Fruit fly (Drosophila melanogaster) whole organism, embryonic: ENCODE data around the gene CG4586.
A peak's percentile ranks its signal among the peaks of the same experiment; 100 is the strongest.

Experiments
- Asciz ChIP-seq: fragments of 200-800 bp; sonication (Bioruptor generic); optimal IDR thresholded peaks from 2 replicates; lab custom pipeline; 2017; ENCODE audit warnings: missing biosample characterization, mild to moderate bottlenecking, missing genetic modification characterization, missing genetic modification reagents
- CG10147 ChIP-seq: fragments of 200-800 bp; sonication (Bioruptor generic); optimal IDR thresholded peaks from 2 replicates; lab custom pipeline; 2019; ENCODE audit warnings: missing biosample characterization, mild to moderate bottlenecking, missing genetic modification characterization, moderate library complexity
- CG10209 ChIP-seq: fragments of 200-800 bp; sonication (Bioruptor generic); optimal IDR thresholded peaks from 3 replicates; lab custom pipeline; 2017; ENCODE audit warnings: missing biosample characterization, mild to moderate bottlenecking, missing genetic modification characterization, missing genetic modification reagents
- CG10543 ChIP-seq: fragments of 200-800 bp; sonication (Bioruptor generic); optimal IDR thresholded peaks from 3 replicates; lab custom pipeline; 2017; ENCODE audit warnings: missing biosample characterization, mild to moderate bottlenecking, missing genetic modification characterization, moderate library complexity
- CG11504 ChIP-seq: fragments of 200-800 bp; sonication (Bioruptor generic); optimal IDR thresholded peaks from 3 replicates; lab custom pipeline; 2019; ENCODE audit warnings: missing biosample characterization, mild to moderate bottlenecking, missing genetic modification characterization, moderate library complexity
- CG11560 ChIP-seq: fragments of 200-800 bp; sonication (Bioruptor generic); IDR thresholded peaks from 3 replicates; pipeline ENCODE4 v1.3.6; 2022; ENCODE audit warnings: missing biosample characterization, missing genetic modification characterization
- CG11695 ChIP-seq: fragments of 200-800 bp; sonication (Bioruptor generic); IDR thresholded peaks from 3 replicates; pipeline ENCODE4 v1.3.6; 2022; ENCODE audit warnings: missing biosample characterization, missing genetic modification characterization
- CG12155 ChIP-seq: fragments of 200-800 bp; sonication (Bioruptor generic); optimal IDR thresholded peaks from 3 replicates; lab custom pipeline; 2016; ENCODE audit warnings: missing biosample characterization, missing genetic modification characterization
- CG12391 ChIP-seq: fragments of 200-800 bp; sonication (Bioruptor generic); optimal IDR thresholded peaks from 3 replicates; lab custom pipeline; 2018; ENCODE audit warnings: missing biosample characterization, mild to moderate bottlenecking, missing genetic modification characterization, moderate library complexity
- CG12659 ChIP-seq: fragments of 200-800 bp; sonication (Bioruptor generic); optimal IDR thresholded peaks from 3 replicates; lab custom pipeline; 2017; ENCODE audit warnings: mild to moderate bottlenecking, missing biosample characterization, missing genetic modification reagents, missing genetic modification characterization
- CG13424 ChIP-seq: fragments of 200-800 bp; sonication (Bioruptor generic); optimal IDR thresholded peaks from 2 replicates; lab custom pipeline; 2019; ENCODE audit warnings: missing biosample characterization, mild to moderate bottlenecking, missing genetic modification characterization, moderate library complexity
- CG14710 ChIP-seq: fragments of 200-800 bp; sonication (Bioruptor generic); optimal IDR thresholded peaks from 3 replicates; lab custom pipeline; 2019; ENCODE audit warnings: missing biosample characterization, mild to moderate bottlenecking, missing genetic modification characterization, moderate library complexity
- CG15696 ChIP-seq: fragments of 200-800 bp; sonication (Bioruptor generic); optimal IDR thresholded peaks from 2 replicates; lab custom pipeline; 2019; ENCODE audit warnings: missing biosample characterization, mild to moderate bottlenecking, missing genetic modification characterization, moderate library complexity
- CG17328 ChIP-seq: fragments of 200-800 bp; sonication (Bioruptor generic); IDR thresholded peaks from 2 replicates; pipeline ENCODE4 v1.3.6; 2022; ENCODE audit warnings: missing biosample characterization, missing genetic modification characterization
- CG17361 ChIP-seq: fragments of 200-800 bp; sonication (Bioruptor generic); IDR thresholded peaks from 3 replicates; pipeline ENCODE4 v1.3.6; 2022; ENCODE audit warnings: missing biosample characterization, missing genetic modification characterization
- CG1792 ChIP-seq: fragments of 200-800 bp; sonication (Bioruptor generic); optimal IDR thresholded peaks from 2 replicates; lab custom pipeline; 2016; ENCODE audit warnings: missing biosample characterization, missing genetic modification characterization
- CG2116 ChIP-seq: fragments of 200-800 bp; sonication (Bioruptor generic); optimal IDR thresholded peaks from 3 replicates; lab custom pipeline; 2018; ENCODE audit warnings: missing biosample characterization, mild to moderate bottlenecking, missing genetic modification characterization
- CG2678 ChIP-seq: fragments of 200-800 bp; sonication (Bioruptor generic); optimal IDR thresholded peaks from 3 replicates; lab custom pipeline; 2019; ENCODE audit warnings: missing biosample characterization, mild to moderate bottlenecking, missing genetic modification characterization, moderate library complexity
- CG3281 ChIP-seq: fragments of 200-800 bp; sonication (Bioruptor generic); optimal IDR thresholded peaks from 3 replicates; lab custom pipeline; 2017; ENCODE audit warnings: missing biosample characterization, mild to moderate bottlenecking, missing genetic modification characterization
- CG6254 ChIP-seq: fragments of 200-800 bp; sonication (Bioruptor generic); optimal IDR thresholded peaks from 3 replicates; lab custom pipeline; 2017; ENCODE audit warnings: mild to moderate bottlenecking, missing biosample characterization, missing genetic modification reagents, missing genetic modification characterization
- CG7372 ChIP-seq: fragments of 200-800 bp; sonication (Bioruptor generic); IDR thresholded peaks from 2 replicates; pipeline ENCODE4 v1.3.6; 2022; ENCODE audit warnings: missing biosample characterization, missing genetic modification characterization
- CG8388 ChIP-seq: fragments of 200-800 bp; sonication (Bioruptor generic); optimal IDR thresholded peaks from 2 replicates; lab custom pipeline; 2019; ENCODE audit warnings: missing biosample characterization, mild to moderate bottlenecking, missing genetic modification characterization, moderate library complexity
- CG9437 ChIP-seq: fragments of 200-800 bp; sonication (Bioruptor generic); optimal IDR thresholded peaks from 2 replicates; lab custom pipeline; 2018; ENCODE audit warnings: missing biosample characterization, mild to moderate bottlenecking, missing genetic modification characterization
- CoRest ChIP-seq: fragments of 200-800 bp; sonication (Bioruptor generic); optimal IDR thresholded peaks from 3 replicates; lab custom pipeline; 2018; ENCODE audit warnings: missing biosample characterization, mild to moderate bottlenecking, missing genetic modification characterization, moderate library complexity
- ERR ChIP-seq: fragments of 200-800 bp; sonication (Bioruptor generic); optimal IDR thresholded peaks from 2 replicates; lab custom pipeline; 2016; ENCODE audit warnings: missing biosample characterization, missing genetic modification characterization
- Hsf ChIP-seq: fragments of 200-800 bp; sonication (Bioruptor generic); optimal IDR thresholded peaks from 3 replicates; lab custom pipeline; 2016; ENCODE audit warnings: missing biosample characterization, missing genetic modification characterization
- Lim3 ChIP-seq: fragments of 200-800 bp; sonication (Bioruptor generic); IDR thresholded peaks from 2 replicates; pipeline ENCODE4 v1.3.6; 2022; ENCODE audit warnings: missing biosample characterization, missing genetic modification characterization
- NC2α ChIP-seq: fragments of 200-800 bp; sonication (Bioruptor generic); optimal IDR thresholded peaks from 2 replicates; lab custom pipeline; 2016; ENCODE audit warnings: missing biosample characterization, missing genetic modification characterization
- Nf-YB ChIP-seq: fragments of 200-800 bp; sonication (Bioruptor generic); optimal IDR thresholded peaks from 3 replicates; lab custom pipeline; 2019; ENCODE audit warnings: missing biosample characterization, mild to moderate bottlenecking, missing genetic modification characterization, moderate library complexity
- Oli ChIP-seq: fragments of 200-800 bp; sonication (Bioruptor generic); optimal IDR thresholded peaks from 2 replicates; lab custom pipeline; 2018; ENCODE audit warnings: missing biosample characterization, mild to moderate bottlenecking, missing genetic modification characterization, moderate library complexity
- Ptx1 ChIP-seq: fragments of 200-800 bp; sonication (Bioruptor generic); IDR thresholded peaks from 2 replicates; pipeline ENCODE4 v1.3.6; 2022; ENCODE audit warnings: missing biosample characterization, missing genetic modification characterization
- Sox102F ChIP-seq: fragments of 200-800 bp; sonication (Bioruptor generic); optimal IDR thresholded peaks from 2 replicates; lab custom pipeline; 2018; ENCODE audit warnings: missing biosample characterization, mild to moderate bottlenecking, missing genetic modification characterization, moderate library complexity
- Ssrp ChIP-seq: fragments of 200-800 bp; sonication (Bioruptor generic); optimal IDR thresholded peaks from 2 replicates; lab custom pipeline; 2018; ENCODE audit warnings: missing biosample characterization, mild to moderate bottlenecking, missing genetic modification characterization, moderate library complexity
- amos ChIP-seq: fragments of 200-800 bp; sonication (Bioruptor generic); IDR thresholded peaks from 2 replicates; pipeline ENCODE4 v1.3.6; 2022; ENCODE audit warnings: missing biosample characterization, missing genetic modification characterization; ENCODE audit not compliant: partially characterized antibody
- ap ChIP-seq: fragments of 200-800 bp; sonication (Bioruptor generic); IDR thresholded peaks from 2 replicates; pipeline ENCODE4 v1.3.6; 2022; ENCODE audit warnings: missing biosample characterization, missing genetic modification characterization
- dmrt11E ChIP-seq: fragments of 200-800 bp; sonication (Bioruptor generic); optimal IDR thresholded peaks from 3 replicates; lab custom pipeline; 2018; ENCODE audit warnings: missing biosample characterization, mild to moderate bottlenecking, missing genetic modification characterization, moderate library complexity
- eve ChIP-seq, 2 experiments: fragments of >200 bp; optimal IDR thresholded peaks; 2 replicates each; lab custom pipeline; 2017; ENCODE audit warnings: missing biosample characterization in 2 of 2, missing genetic modification characterization in 2 of 2
- ftz-f1 ChIP-seq: fragments of 200-800 bp; sonication (Bioruptor generic); optimal IDR thresholded peaks from 2 replicates; lab custom pipeline; 2016; ENCODE audit warnings: missing biosample characterization, missing genetic modification characterization
- hb ChIP-seq: fragments of 200-800 bp; sonication (Bioruptor generic); IDR thresholded peaks from 3 replicates; pipeline ENCODE4 v1.3.6; 2022; ENCODE audit warnings: missing biosample characterization, missing genetic modification characterization; ENCODE audit not compliant: partially characterized antibody
- lab ChIP-seq: fragments of 200-800 bp; sonication (Bioruptor generic); optimal IDR thresholded peaks from 3 replicates; lab custom pipeline; 2017; ENCODE audit warnings: missing biosample characterization, missing genetic modification characterization, mild to moderate bottlenecking, moderate library complexity, missing genetic modification reagents
- lilli ChIP-seq: fragments of 200-800 bp; sonication (Bioruptor generic); optimal IDR thresholded peaks from 3 replicates; lab custom pipeline; 2016; ENCODE audit warnings: missing biosample characterization, missing genetic modification characterization
- lola ChIP-seq, 3 experiments: fragments of >200 bp in 2 of 3; fragments of 200-800 bp in 1 of 3; sonication (Bioruptor generic) in 1 of 3; optimal IDR thresholded peaks; 2 replicates each; lab custom pipeline; 2017 to 2019; ENCODE audit warnings: missing biosample characterization in 3 of 3, missing genetic modification characterization in 3 of 3, mild to moderate bottlenecking in 1 of 3, moderate library complexity in 1 of 3
- nmo ChIP-seq: fragments of 200-800 bp; sonication (Bioruptor generic); optimal IDR thresholded peaks from 2 replicates; lab custom pipeline; 2018; ENCODE audit warnings: missing biosample characterization, mild to moderate bottlenecking, missing genetic modification characterization, moderate library complexity
- pita ChIP-seq: fragments of 200-800 bp; sonication (Bioruptor generic); optimal IDR thresholded peaks from 2 replicates; lab custom pipeline; 2017; ENCODE audit warnings: missing biosample characterization, mild to moderate bottlenecking, missing genetic modification characterization
- prd ChIP-seq, 3 experiments: fragments of >200 bp in 2 of 3; fragments of 200-800 bp in 1 of 3; sonication (Bioruptor generic) in 1 of 3; optimal IDR thresholded peaks in 2 of 3; IDR thresholded peaks in 1 of 3; 2 replicates in 2 of 3; 3 replicates in 1 of 3; pipeline versions ENCODE4 v1.3.6 to Lab custom; 2017 to 2022; ENCODE audit warnings: missing biosample characterization in 1 of 3, missing genetic modification characterization in 1 of 3
- row ChIP-seq: fragments of 200-800 bp; sonication (Bioruptor generic); IDR thresholded peaks from 3 replicates; pipeline ENCODE4 v1.3.6; 2022; ENCODE audit warnings: missing biosample characterization, missing genetic modification characterization
- sens ChIP-seq: fragments of 200-800 bp; sonication (Bioruptor generic); peaks from one replicate; lab custom pipeline; 2016; ENCODE audit warnings: missing biosample characterization, missing genetic modification characterization
- stwl ChIP-seq: fragments of 200-800 bp; sonication (Bioruptor generic); optimal IDR thresholded peaks from 3 replicates; lab custom pipeline; 2018; ENCODE audit warnings: missing biosample characterization, mild to moderate bottlenecking, missing genetic modification characterization, moderate library complexity
- tgo ChIP-seq: fragments of 200-800 bp; sonication (Bioruptor generic); IDR thresholded peaks from 3 replicates; pipeline ENCODE4 v1.3.6; 2022; ENCODE audit warnings: missing biosample characterization, missing genetic modification characterization

CG4586 gene

dm6 chrX:6982054-6982453 is 12.3 kb downstream of the CG4586 start (continued):
- peak in 1 of 2 experiments; percentile 59 for TF ChIP-seq eve (GFP tag; optimal IDR thresholded peaks at IDR 0.05; lab: Kevin White, UChicago)
- TF ChIP-seq CG12155 (GFP tag; lab: Kevin White, UChicago), result peak; percentile 10
- peak; percentile 29 for TF ChIP-seq Asciz (GFP tag; lab: Kevin White, UChicago)
- TF ChIP-seq CG2678 (tag; lab: Kevin White, UChicago), result peak; percentile 58
- TF ChIP-seq prd (optimal IDR thresholded peaks at IDR 0.05; lab: Kevin White, UChicago), result no peak
- TF ChIP-seq prd (GFP tag; IDR thresholded peaks at IDR 0.05; lab: Robert Waterston, UW), result no peak; the same call in 2 of the 3 replicates
- no peak for TF ChIP-seq amos (GFP tag; lab: Robert Waterston, UW)
- TF ChIP-seq dmrt11E (tag; lab: Kevin White, UChicago), result peak; percentile 66
- TF ChIP-seq CG11695 (GFP tag; lab: Robert Waterston, UW), result peak; percentile 42; the same call in 1 of the 3 replicates
- TF ChIP-seq CG17361, result peak; percentile 65; the same call in 2 of the 3 replicates
- TF ChIP-seq lola (GFP tag; optimal IDR thresholded peaks at IDR 0.05; lab: Kevin White, UChicago), result peak in 1 of 3 experiments; percentile 64
- TF ChIP-seq Ssrp (tag; lab: Kevin White, UChicago), result peak; percentile 35
- TF ChIP-seq CG1792 (GFP tag; lab: Kevin White, UChicago), result peak; percentile 32
- no peak for TF ChIP-seq pita (GFP tag; lab: Kevin White, UChicago)
- peak; percentile 39 for TF ChIP-seq nmo (GFP tag; lab: Kevin White, UChicago)
- peak; percentile 17 for TF ChIP-seq Nf-YB (GFP tag; lab: Kevin White, UChicago)
- peak; percentile 21 for TF ChIP-seq CG3281
- peak; percentile 51 for TF ChIP-seq CG12391 (tag; lab: Kevin White, UChicago)
- no peak for TF ChIP-seq Ptx1 (GFP tag; lab: Robert Waterston, UW)
- TF ChIP-seq CG17328 (GFP tag; lab: Robert Waterston, UW), result peak; percentile 62; the same call in 1 of the 2 replicates
- no peak for TF ChIP-seq ftz-f1
- no peak for TF ChIP-seq stwl
- TF ChIP-seq CG11504 (tag; lab: Kevin White, UChicago), result peak; percentile 58
- peak; percentile 52 for TF ChIP-seq row (GFP tag; lab: Robert Waterston, UW)
- TF ChIP-seq hb, result no peak
- TF ChIP-seq sens (GFP tag; lab: Kevin White, UChicago), result peak; percentile 75
- TF ChIP-seq CG10147 (GFP tag; lab: Kevin White, UChicago), result peak; percentile 5
- peak; percentile 54 for TF ChIP-seq CoRest
- TF ChIP-seq CG6254 (GFP tag; lab: Kevin White, UChicago), result peak; percentile 7
- TF ChIP-seq ERR, result no peak
- peak; percentile 42 for TF ChIP-seq Hsf (GFP tag; lab: Kevin White, UChicago)
- TF ChIP-seq CG9437 (GFP tag; lab: Kevin White, UChicago), result peak; percentile 1
- no peak for TF ChIP-seq Lim3 (GFP tag; lab: Robert Waterston, UW)
- TF ChIP-seq lab, result peak; percentile 41
- TF ChIP-seq CG8388 (GFP tag; lab: Kevin White, UChicago), result peak; percentile 41
- TF ChIP-seq CG2116 (GFP tag; lab: Kevin White, UChicago), result peak; percentile 12
- TF ChIP-seq CG14710 (tag; lab: Kevin White, UChicago), result peak; percentile 55
- TF ChIP-seq CG11560, result no peak
- peak; percentile 27; the same call in 1 of the 2 replicates for TF ChIP-seq ap (GFP tag; lab: Robert Waterston, UW)
- peak; percentile 17 for TF ChIP-seq lilli (GFP tag; lab: Kevin White, UChicago)
- peak; percentile 7 for TF ChIP-seq CG10209 (GFP tag; lab: Kevin White, UChicago)
- TF ChIP-seq Sox102F (GFP tag; lab: Kevin White, UChicago), result peak; percentile 50
- peak; percentile 19 for TF ChIP-seq CG13424 (tag; lab: Kevin White, UChicago)
- TF ChIP-seq CG12659 (GFP tag; lab: Kevin White, UChicago), result peak; percentile 16
- no peak for TF ChIP-seq CG7372
- no peak for TF ChIP-seq tgo
- peak; percentile 38 for TF ChIP-seq Oli
- TF ChIP-seq NC2α, result no peak
- TF ChIP-seq CG15696, result peak; percentile 34
- TF ChIP-seq CG10543 (GFP tag; lab: Kevin White, UChicago), result no peak
